Fruit fly (Drosophila melanogaster) whole organism, embryonic: ENCODE measurements around the gene Osi16.
A peak's percentile ranks its signal among the peaks of the same experiment; 100 is the strongest.

Experiments
- Ada2b ChIP-seq: fragments of 200-800 bp; sonication (Bioruptor generic); IDR thresholded peaks from 2 replicates; pipeline ENCODE4 v1.3.6; 2022; ENCODE audit warnings: missing biosample characterization, missing genetic modification characterization
- Antp ChIP-seq: fragments of 200-800 bp; sonication (Bioruptor generic); optimal IDR thresholded peaks from 3 replicates; lab custom pipeline; 2016; ENCODE audit warnings: missing biosample characterization, missing genetic modification characterization
- Atf-2 ChIP-seq: fragments of 200-800 bp; sonication (Bioruptor generic); optimal IDR thresholded peaks from 2 replicates; lab custom pipeline; 2016; ENCODE audit warnings: missing biosample characterization, missing genetic modification characterization
- Atf6 ChIP-seq: fragments of 200-800 bp; sonication (Bioruptor generic); IDR thresholded peaks from 2 replicates; pipeline ENCODE4 v1.3.6; 2022; ENCODE audit warnings: missing biosample characterization, missing genetic modification characterization
- Awh ChIP-seq: fragments of 200-800 bp; sonication (Bioruptor generic); IDR thresholded peaks from 2 replicates; pipeline ENCODE4, ENCODE4 v1.3.6; 2022; ENCODE audit warnings: missing biosample characterization, missing genetic modification characterization
- Bgb ChIP-seq: fragments of 200-800 bp; sonication (Bioruptor generic); IDR thresholded peaks from 2 replicates; pipeline ENCODE4 v1.3.6; 2022; ENCODE audit warnings: missing biosample characterization, missing genetic modification characterization; ENCODE audit not compliant: partially characterized antibody
- CG10959 ChIP-seq: fragments of 200-800 bp; sonication (Bioruptor generic); IDR thresholded peaks from 2 replicates; pipeline ENCODE4 v1.3.6; 2022; ENCODE audit warnings: missing biosample characterization, missing genetic modification characterization
- CG11723 ChIP-seq: fragments of 200-800 bp; sonication (Bioruptor generic); optimal IDR thresholded peaks from 2 replicates; lab custom pipeline; 2017; ENCODE audit warnings: missing biosample characterization, mild to moderate bottlenecking, missing genetic modification characterization
- CG12155 ChIP-seq: fragments of 200-800 bp; sonication (Bioruptor generic); optimal IDR thresholded peaks from 3 replicates; lab custom pipeline; 2016; ENCODE audit warnings: missing biosample characterization, missing genetic modification characterization
- CG12299 ChIP-seq: fragments of 200-800 bp; sonication (Bioruptor generic); optimal IDR thresholded peaks from 2 replicates; lab custom pipeline; 2018; ENCODE audit warnings: missing biosample characterization, mild to moderate bottlenecking, missing genetic modification characterization
- CG13424 ChIP-seq: fragments of 200-800 bp; sonication (Bioruptor generic); optimal IDR thresholded peaks from 2 replicates; lab custom pipeline; 2019; ENCODE audit warnings: missing biosample characterization, mild to moderate bottlenecking, missing genetic modification characterization, moderate library complexity
- CG14050 ChIP-seq: fragments of 200-800 bp; sonication (Bioruptor generic); IDR thresholded peaks from 3 replicates; pipeline ENCODE4 v1.3.6; 2022; ENCODE audit warnings: missing biosample characterization, missing genetic modification characterization
- CG1529 ChIP-seq: fragments of 200-800 bp; sonication (Bioruptor generic); optimal IDR thresholded peaks from 3 replicates; lab custom pipeline; 2018; ENCODE audit warnings: missing biosample characterization, missing genetic modification characterization
- CG15696 ChIP-seq: fragments of 200-800 bp; sonication (Bioruptor generic); optimal IDR thresholded peaks from 2 replicates; lab custom pipeline; 2019; ENCODE audit warnings: missing biosample characterization, mild to moderate bottlenecking, missing genetic modification characterization, moderate library complexity
- CG17612 ChIP-seq: fragments of 200-800 bp; sonication (Bioruptor generic); IDR thresholded peaks from 2 replicates; pipeline ENCODE4 v1.3.6; 2022; ENCODE audit warnings: missing biosample characterization, missing genetic modification characterization
- CG1792 ChIP-seq: fragments of 200-800 bp; sonication (Bioruptor generic); optimal IDR thresholded peaks from 2 replicates; lab custom pipeline; 2016; ENCODE audit warnings: missing biosample characterization, missing genetic modification characterization
- CG18476 ChIP-seq: fragments of 200-800 bp; sonication (Bioruptor generic); optimal IDR thresholded peaks from 2 replicates; lab custom pipeline; 2016; ENCODE audit warnings: missing biosample characterization, mild to moderate bottlenecking, missing genetic modification characterization
- CG18599 ChIP-seq: fragments of 200-800 bp; sonication (Bioruptor generic); optimal IDR thresholded peaks from 3 replicates; lab custom pipeline; 2017; ENCODE audit warnings: missing biosample characterization, missing genetic modification characterization, mild to moderate bottlenecking, moderate library complexity, missing genetic modification reagents
- CG30431 ChIP-seq: fragments of 200-800 bp; sonication (Bioruptor generic); optimal IDR thresholded peaks from 2 replicates; lab custom pipeline; 2017; ENCODE audit warnings: missing biosample characterization, missing genetic modification characterization
- CG3281 ChIP-seq: fragments of 200-800 bp; sonication (Bioruptor generic); optimal IDR thresholded peaks from 3 replicates; lab custom pipeline; 2017; ENCODE audit warnings: missing biosample characterization, mild to moderate bottlenecking, missing genetic modification characterization
- CG4328 ChIP-seq: fragments of 200-800 bp; sonication (Bioruptor generic); optimal IDR thresholded peaks from 3 replicates; lab custom pipeline; 2017; ENCODE audit warnings: missing biosample characterization, missing genetic modification reagents, missing genetic modification characterization
- CG5180 ChIP-seq: fragments of 200-800 bp; sonication (Bioruptor generic); optimal IDR thresholded peaks from 3 replicates; lab custom pipeline; 2017; ENCODE audit warnings: missing biosample characterization, missing genetic modification characterization, mild to moderate bottlenecking, moderate library complexity, missing genetic modification reagents
- CG7556 ChIP-seq: fragments of 200-800 bp; sonication (Bioruptor generic); optimal IDR thresholded peaks from 2 replicates; lab custom pipeline; 2017; ENCODE audit warnings: missing biosample characterization, mild to moderate bottlenecking, missing genetic modification characterization
- CG8924 ChIP-seq: fragments of 200-800 bp; optimal IDR thresholded peaks from 3 replicates; lab custom pipeline; 2019; ENCODE audit warnings: missing biosample characterization, mild to moderate bottlenecking, missing genetic modification characterization, moderate library complexity
- CG9609 ChIP-seq: fragments of 200-800 bp; sonication (Bioruptor generic); optimal IDR thresholded peaks from 3 replicates; lab custom pipeline; 2016; ENCODE audit warnings: missing biosample characterization, missing genetic modification characterization
- CoRest ChIP-seq: fragments of 200-800 bp; sonication (Bioruptor generic); optimal IDR thresholded peaks from 3 replicates; lab custom pipeline; 2018; ENCODE audit warnings: missing biosample characterization, mild to moderate bottlenecking, missing genetic modification characterization, moderate library complexity
- CrebB ChIP-seq: fragments of 200-800 bp; sonication (Bioruptor generic); optimal IDR thresholded peaks from 3 replicates; lab custom pipeline; 2018; ENCODE audit warnings: missing biosample characterization, mild to moderate bottlenecking, missing genetic modification characterization
- Dp ChIP-seq: fragments of 200-800 bp; sonication (Bioruptor generic); optimal IDR thresholded peaks from 2 replicates; lab custom pipeline; 2018; ENCODE audit warnings: missing biosample characterization, mild to moderate bottlenecking, missing genetic modification characterization, moderate library complexity
- E2f2 ChIP-seq: fragments of 200-800 bp; sonication (Bioruptor generic); IDR thresholded peaks from 2 replicates; pipeline ENCODE4 v1.3.6; 2022; ENCODE audit warnings: missing biosample characterization, missing genetic modification characterization
- Ets97D ChIP-seq: fragments of 200-800 bp; sonication (Bioruptor generic); optimal IDR thresholded peaks from 3 replicates; lab custom pipeline; 2016; ENCODE audit warnings: missing biosample characterization, missing genetic modification characterization
- HLH54F ChIP-seq: fragments of 200-800 bp; sonication (Bioruptor generic); optimal IDR thresholded peaks from 3 replicates; lab custom pipeline; 2016; ENCODE audit warnings: missing biosample characterization, missing genetic modification characterization
- HLHmδ ChIP-seq: fragments of 200-800 bp; sonication (Bioruptor generic); optimal IDR thresholded peaks from 2 replicates; lab custom pipeline; 2018; ENCODE audit warnings: missing biosample characterization, mild to moderate bottlenecking, missing genetic modification characterization, moderate library complexity
- Hmx ChIP-seq: fragments of 200-800 bp; sonication (Bioruptor generic); optimal IDR thresholded peaks from 2 replicates; lab custom pipeline; 2016; ENCODE audit warnings: missing biosample characterization, missing genetic modification characterization
- Max ChIP-seq: fragments of 200-800 bp; sonication (Bioruptor generic); optimal IDR thresholded peaks from 2 replicates; lab custom pipeline; 2016; ENCODE audit warnings: missing biosample characterization, mild to moderate bottlenecking, missing genetic modification characterization
- Mes4 ChIP-seq: fragments of 200-800 bp; sonication (Bioruptor generic); optimal IDR thresholded peaks from 2 replicates; lab custom pipeline; 2016; ENCODE audit warnings: missing biosample characterization, missing genetic modification characterization
- PHDP ChIP-seq: fragments of 200-800 bp; sonication (Bioruptor generic); optimal IDR thresholded peaks from 3 replicates; lab custom pipeline; 2018; ENCODE audit warnings: missing biosample characterization, mild to moderate bottlenecking, missing genetic modification characterization, moderate library complexity
- ase ChIP-seq: fragments of 200-800 bp; sonication (Bioruptor generic); IDR thresholded peaks from 3 replicates; pipeline ENCODE4 v1.3.6; 2022; ENCODE audit warnings: missing biosample characterization, missing genetic modification characterization
- bowl ChIP-seq: fragments of 200-800 bp; sonication (Bioruptor generic); IDR thresholded peaks from 2 replicates; pipeline ENCODE4 v1.3.6; 2022; ENCODE audit warnings: missing biosample characterization, missing genetic modification characterization
- cas ChIP-seq: fragments of 200-800 bp; sonication (Bioruptor generic); IDR thresholded peaks from 2 replicates; pipeline ENCODE4 v1.3.6; 2022; ENCODE audit warnings: missing biosample characterization, missing genetic modification characterization
- gt ChIP-seq: fragments of 200-800 bp; sonication (Bioruptor generic); IDR thresholded peaks from 2 replicates; pipeline ENCODE4 v1.3.6; 2022; ENCODE audit warnings: missing biosample characterization, missing genetic modification characterization
- inv ChIP-seq: fragments of 200-800 bp; sonication (Bioruptor generic); IDR thresholded peaks from 2 replicates; pipeline ENCODE4 v1.3.6; 2022; ENCODE audit warnings: missing biosample characterization, missing genetic modification characterization; ENCODE audit not compliant: partially characterized antibody
- nom ChIP-seq: fragments of 200-800 bp; sonication (Bioruptor generic); optimal IDR thresholded peaks from 2 replicates; lab custom pipeline; 2017; ENCODE audit warnings: missing biosample characterization, missing genetic modification characterization, mild to moderate bottlenecking, moderate library complexity, missing genetic modification reagents
- org-1 ChIP-seq: fragments of 200-800 bp; sonication (Bioruptor generic); optimal IDR thresholded peaks from 2 replicates; lab custom pipeline; 2017; ENCODE audit warnings: missing biosample characterization, missing genetic modification characterization
- sens-2 ChIP-seq: fragments of 200-800 bp; sonication (Bioruptor generic); IDR thresholded peaks from 2 replicates; pipeline ENCODE4 v1.3.6; 2022; ENCODE audit warnings: missing biosample characterization, missing genetic modification characterization
- shn ChIP-seq: fragments of 200-800 bp; sonication (Bioruptor generic); optimal IDR thresholded peaks from 3 replicates; lab custom pipeline; 2016; ENCODE audit warnings: missing biosample characterization, missing genetic modification characterization
- sna ChIP-seq: fragments of 200-800 bp; sonication (Bioruptor generic); IDR thresholded peaks from 2 replicates; pipeline ENCODE4 v1.3.6; 2022; ENCODE audit warnings: missing biosample characterization, missing genetic modification characterization; ENCODE audit not compliant: partially characterized antibody
- so ChIP-seq: fragments of 200-800 bp; sonication (Bioruptor generic); IDR thresholded peaks from 3 replicates; pipeline ENCODE4 v1.3.6; 2022; ENCODE audit warnings: missing biosample characterization, missing genetic modification characterization
- trem ChIP-seq: fragments of 200-800 bp; optimal IDR thresholded peaks from 3 replicates; lab custom pipeline; 2019; ENCODE audit warnings: missing biosample characterization, mild to moderate bottlenecking, missing genetic modification characterization, moderate library complexity
- zfh1 ChIP-seq: fragments of 200-800 bp; sonication (Bioruptor generic); IDR thresholded peaks from 3 replicates; pipeline ENCODE4 v1.3.6; 2022; ENCODE audit warnings: missing biosample characterization, missing genetic modification characterization

Osi16 gene

DNA sequence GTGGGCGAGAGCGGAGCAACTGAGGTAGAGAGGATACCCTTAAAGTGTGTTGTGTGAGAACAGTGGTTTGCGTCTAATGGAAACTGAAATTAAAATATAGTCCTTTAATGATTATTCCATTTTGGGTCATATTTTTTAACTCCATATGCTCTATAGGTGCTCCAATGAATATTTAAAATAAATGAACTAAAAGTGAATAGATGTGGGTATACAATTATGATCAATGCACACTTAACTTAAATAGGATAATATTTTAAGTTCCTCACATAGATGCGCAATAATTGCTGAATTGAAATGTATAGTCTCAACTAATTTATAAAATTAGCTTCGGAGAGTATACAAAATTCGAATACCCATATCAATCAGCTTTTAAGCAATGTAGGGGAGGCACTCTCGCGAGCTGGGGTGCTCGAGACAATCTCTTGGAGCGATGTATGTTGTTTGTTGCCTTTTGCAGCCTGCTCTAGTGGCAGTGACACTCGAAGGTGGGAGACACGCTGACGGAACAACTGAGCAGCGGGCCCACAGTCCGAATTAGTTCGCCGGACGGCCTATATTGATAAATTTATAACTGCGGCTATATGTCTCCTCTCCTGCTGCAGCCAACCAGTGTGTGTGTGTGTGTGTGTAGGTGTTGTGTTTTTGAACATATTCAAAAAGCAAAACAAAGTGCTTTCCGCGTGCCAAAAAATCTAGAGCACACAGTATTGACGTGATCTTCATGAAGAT, 48.7 kb downstream of the Osi16 start (continued):
- TF ChIP-seq CG17612 (GFP tag; lab: Robert Waterston, UW), result no peak
- peak; percentile 64 for TF ChIP-seq CG12155
- TF ChIP-seq CG13424, result peak; percentile 87
- peak; percentile 62 for TF ChIP-seq Mes4 (GFP tag; lab: Kevin White, UChicago)
- no peak for TF ChIP-seq sens-2
- 0 out of 3 replicates have a peak, but pooled peaks have one; percentile 22 for TF ChIP-seq ase
- no peak for TF ChIP-seq CG10959
- peak; percentile 90 for TF ChIP-seq CoRest (tag; lab: Kevin White, UChicago)
- peak; percentile 89 for TF ChIP-seq CG7556 (GFP tag; lab: Kevin White, UChicago)
- TF ChIP-seq CG9609 (GFP tag; lab: Kevin White, UChicago), result peak; percentile 51
- 0 out of 2 replicates have a peak, but pooled peaks have one; percentile 47 for TF ChIP-seq Awh (GFP tag; lab: Robert Waterston, UW)
- no peak for TF ChIP-seq Hmx (GFP tag; lab: Kevin White, UChicago)
- TF ChIP-seq CG15696 (tag; lab: Kevin White, UChicago), result peak; percentile 20
- peak; percentile 53; the same call in 1 of the 2 replicates for TF ChIP-seq E2f2 (GFP tag; lab: Robert Waterston, UW)
- TF ChIP-seq HLHmδ (GFP tag; lab: Kevin White, UChicago), result no peak
- TF ChIP-seq trem (tag; lab: Kevin White, UChicago), result peak; percentile 58
- peak; percentile 75 for TF ChIP-seq org-1
- TF ChIP-seq CrebB, result no peak
- peak; percentile 52 for TF ChIP-seq CG12299 (tag; lab: Kevin White, UChicago)
- no peak for TF ChIP-seq nom (GFP tag; lab: Kevin White, UChicago)
- TF ChIP-seq Antp (GFP tag; lab: Kevin White, UChicago), result peak; percentile 53
- TF ChIP-seq zfh1 (GFP tag; lab: Robert Waterston, UW), result peak; percentile 52; the same call in 2 of the 3 replicates
- TF ChIP-seq CG1529, result no peak
- TF ChIP-seq CG4328 (GFP tag; lab: Kevin White, UChicago), result no peak
- no peak for TF ChIP-seq Dp (GFP tag; lab: Kevin White, UChicago)
- TF ChIP-seq so (GFP tag; lab: Robert Waterston, UW), result peak; percentile 62; the same call in 1 of the 3 replicates
- no peak for TF ChIP-seq CG11723 (GFP tag; lab: Kevin White, UChicago)
- TF ChIP-seq sna (GFP tag; lab: Robert Waterston, UW), result no peak
- TF ChIP-seq gt (GFP tag; lab: Robert Waterston, UW), result no peak
- peak; percentile 59; the same call in 1 of the 3 replicates for TF ChIP-seq CG14050 (GFP tag; lab: Robert Waterston, UW)
- TF ChIP-seq CG3281, result no peak
- peak; percentile 61 for TF ChIP-seq CG30431 (GFP tag; lab: Kevin White, UChicago)
- TF ChIP-seq CG5180, result peak; percentile 71
- TF ChIP-seq Atf6 (GFP tag; lab: Robert Waterston, UW), result peak; percentile 64
- peak; percentile 65 for TF ChIP-seq Max (GFP tag; lab: Kevin White, UChicago)
- peak; percentile 60 for TF ChIP-seq CG1792 (GFP tag; lab: Kevin White, UChicago)
- peak; percentile 72 for TF ChIP-seq CG18476
- TF ChIP-seq shn (GFP tag; lab: Kevin White, UChicago), result peak; percentile 38
- TF ChIP-seq Atf-2 (GFP tag; lab: Kevin White, UChicago), result peak; percentile 65
- TF ChIP-seq CG18599 (GFP tag; lab: Kevin White, UChicago), result peak; percentile 82
- TF ChIP-seq Ada2b (GFP tag; lab: Robert Waterston, UW), result peak; percentile 32; the same call in 1 of the 2 replicates
- no peak for TF ChIP-seq bowl (GFP tag; lab: Robert Waterston, UW)
- peak; percentile 45 for TF ChIP-seq HLH54F (GFP tag; lab: Kevin White, UChicago)
- TF ChIP-seq Ets97D, result peak; percentile 24
- TF ChIP-seq Bgb, result no peak
- TF ChIP-seq PHDP, result peak; percentile 89
- TF ChIP-seq CG8924 (tag; lab: Kevin White, UChicago), result no peak
- no peak for TF ChIP-seq inv
- no peak for TF ChIP-seq cas (GFP tag; lab: Robert Waterston, UW)
